Fruit fly (Drosophila melanogaster) Kc167 (cell line): ENCODE data around the gene RhoBTB.

ENCODE experiments used
- Myc ChIP-seq: fragments of >200 bp; optimal IDR thresholded peaks from 2 replicates; lab custom pipeline; 2017; ENCODE audit warnings: missing external identifiers
- Sin3A ChIP-seq: fragments of >200 bp; optimal IDR thresholded peaks from 2 replicates; lab custom pipeline; 2018; ENCODE audit warnings: missing external identifiers
- insv ChIP-seq: fragments of >200 bp; optimal IDR thresholded peaks from 3 replicates; lab custom pipeline; 2018; ENCODE audit warnings: missing external identifiers
- psq ChIP-seq: fragments of >200 bp; optimal IDR thresholded peaks from 2 replicates; lab custom pipeline; 2017; ENCODE audit warnings: missing external identifiers
- ttk ChIP-seq: sonication (Bioruptor generic); optimal IDR thresholded peaks from 2 replicates; lab custom pipeline; 2017; ENCODE audit warnings: missing external identifiers

DNA sequence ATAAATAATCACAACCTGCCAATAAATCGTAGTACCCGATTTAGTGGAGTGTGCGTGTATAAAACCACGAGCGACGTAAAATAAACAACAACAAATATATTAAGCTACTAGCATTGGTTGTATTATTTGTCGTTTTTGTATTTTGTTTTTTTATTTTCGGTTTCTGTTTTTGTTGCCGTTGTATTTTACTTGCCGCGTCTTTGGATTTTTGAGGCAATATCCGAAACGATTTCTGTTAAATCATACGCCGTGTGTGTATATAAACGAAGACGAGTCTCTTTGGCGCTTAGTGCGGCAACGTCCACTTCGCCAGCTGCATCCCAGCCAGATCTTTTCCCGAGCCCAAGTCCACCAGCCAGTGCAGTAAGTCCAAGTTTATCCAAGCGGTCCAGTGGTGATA lies 37.3 kb downstream of the RhoBTB start, which contains the start of gene zye:
- TF ChIP-seq psq (no peak), Sin3A (lab: Kevin White, UChicago) (no peak), insv (lab: Kevin White, UChicago) (no peak), Myc (no peak), ttk (lab: Kevin White, UChicago) (no peak)
